Worm (Caenorhabditis elegans) whole organism, mixed stage, embryonic: ENCODE measurements around the gene F13H10.5.
A peak's percentile ranks its signal among the peaks of the same experiment; 100 is the strongest.

Experiments
- bed-3 ChIP-seq: fragments of 200-800 bp; sonication (Bioruptor generic); optimal IDR thresholded peaks from 3 replicates; lab custom pipeline; 2018; ENCODE audit warnings: mild to moderate bottlenecking, missing genetic modification characterization, moderate library complexity, missing compliant biosample characterization
- ceh-39 ChIP-seq: fragments of 150-350 bp; optimal IDR thresholded peaks from 2 replicates; lab custom pipeline; 2014; ENCODE audit warnings: missing biosample characterization, missing genetic modification characterization
- elt-1 ChIP-seq: sonication (generic microtip); optimal IDR thresholded peaks from 2 replicates; lab custom pipeline; 2017; ENCODE audit warnings: missing genetic modification characterization, mild to moderate bottlenecking, missing compliant biosample characterization, antibody characterized with exemption, moderate library complexity, borderline replicate concordance; ENCODE audit not compliant: insufficient read depth
- elt-3 ChIP-seq: fragments of 150-350 bp; optimal IDR thresholded peaks from 2 replicates; lab custom pipeline; 2014; ENCODE audit warnings: missing biosample characterization, missing genetic modification characterization
- lin-13 ChIP-seq: fragments of 150-350 bp; optimal IDR thresholded peaks from 2 replicates; lab custom pipeline; 2014; ENCODE audit warnings: missing biosample characterization, missing genetic modification characterization
- mep-1 ChIP-seq: fragments of 150-350 bp; optimal IDR thresholded peaks from 2 replicates; lab custom pipeline; 2017; ENCODE audit warnings: missing biosample characterization, missing genetic modification reagents, missing genetic modification characterization, inconsistent platforms
- mls-2 ChIP-seq: sonication (generic microtip); optimal IDR thresholded peaks from 2 replicates; lab custom pipeline; 2016; ENCODE audit warnings: mild to moderate bottlenecking, missing genetic modification characterization, moderate library complexity, missing compliant biosample characterization
- tbx-8 ChIP-seq: fragments of 200-800 bp; sonication (Bioruptor generic); optimal IDR thresholded peaks from 2 replicates; lab custom pipeline; 2018; ENCODE audit warnings: mild to moderate bottlenecking, missing genetic modification characterization, moderate library complexity, missing compliant biosample characterization

- no peak for TF ChIP-seq bed-3 (GFP tag; lab: Kevin White, UChicago)
- TF ChIP-seq mep-1 (tag; lab: Kevin White, UChicago), result no peak
- TF ChIP-seq mls-2 (tag; lab: Kevin White, UChicago), result no peak
- TF ChIP-seq elt-3 (tag; lab: Kevin White, UChicago), result no peak
- TF ChIP-seq elt-1 (tag; lab: Kevin White, UChicago), result no peak
- no peak for TF ChIP-seq tbx-8
- TF ChIP-seq ceh-39, result peak; percentile 35
- TF ChIP-seq lin-13 (tag; lab: Kevin White, UChicago), result no peak
Measured at ce11 chrIV:11026648-11027047, 35.8 kb downstream of the F13H10.5 start.
